Worm (Caenorhabditis elegans) whole organism, L4 larva: ENCODE data around the gene rpl-10.

Source experiments
- ama-1 ChIP-seq: fragments of 150-350 bp; optimal IDR thresholded peaks from 2 replicates; lab custom pipeline; 2014; ENCODE audit warnings: inconsistent platforms, mixed read lengths
- daf-12 ChIP-seq: fragments of 150-350 bp; optimal IDR thresholded peaks from 2 replicates; lab custom pipeline; 2014; ENCODE audit warnings: missing biosample characterization, missing genetic modification reagents, missing genetic modification characterization
- dmd-9 ChIP-seq: fragments of 200-800 bp; sonication (Bioruptor generic); IDR thresholded peaks from 2 replicates; pipeline ENCODE4 v1.3.6; 2022; ENCODE audit warnings: missing genetic modification reagents, missing genetic modification characterization, missing compliant biosample characterization
- dve-1 ChIP-seq: sonication (generic microtip); optimal IDR thresholded peaks from 2 replicates; lab custom pipeline; 2017; ENCODE audit warnings: antibody characterized with exemption, mild to moderate bottlenecking, missing genetic modification characterization, missing compliant biosample characterization; ENCODE audit not compliant: insufficient read depth
- fos-1 ChIP-seq: fragments of 150-350 bp; optimal IDR thresholded peaks from 2 replicates; lab custom pipeline; 2014; ENCODE audit warnings: missing biosample characterization, missing genetic modification characterization
- lin-13 ChIP-seq: fragments of 150-350 bp; optimal IDR thresholded peaks from 2 replicates; lab custom pipeline; 2014; ENCODE audit warnings: missing biosample characterization, missing genetic modification reagents, missing genetic modification characterization
- lin-38 ChIP-seq: fragments of 200-800 bp; sonication (Bioruptor generic); IDR thresholded peaks from 2 replicates; pipeline ENCODE4 v1.3.6; 2022; ENCODE audit warnings: missing genetic modification reagents, missing genetic modification characterization, missing compliant biosample characterization
- lsy-2 ChIP-seq, 2 experiments: fragments of 150-350 bp in 1 of 2; sonication (generic microtip) in 1 of 2; optimal IDR thresholded peaks; 2 replicates each; lab custom pipeline; 2014 to 2017; ENCODE audit warnings: missing biosample characterization in 2 of 2, missing genetic modification characterization in 2 of 2
- nhr-6 ChIP-seq: fragments of 150-350 bp; optimal IDR thresholded peaks from 2 replicates; lab custom pipeline; 2014; ENCODE audit warnings: missing biosample characterization, missing genetic modification characterization
- unc-39 ChIP-seq: sonication (generic microtip); optimal IDR thresholded peaks from 2 replicates; lab custom pipeline; 2017; ENCODE audit warnings: missing biosample characterization, missing genetic modification characterization
- zag-1 ChIP-seq: fragments of 150-350 bp; optimal IDR thresholded peaks from 2 replicates; lab custom pipeline; 2014; ENCODE audit warnings: missing biosample characterization, missing genetic modification characterization

DNA sequence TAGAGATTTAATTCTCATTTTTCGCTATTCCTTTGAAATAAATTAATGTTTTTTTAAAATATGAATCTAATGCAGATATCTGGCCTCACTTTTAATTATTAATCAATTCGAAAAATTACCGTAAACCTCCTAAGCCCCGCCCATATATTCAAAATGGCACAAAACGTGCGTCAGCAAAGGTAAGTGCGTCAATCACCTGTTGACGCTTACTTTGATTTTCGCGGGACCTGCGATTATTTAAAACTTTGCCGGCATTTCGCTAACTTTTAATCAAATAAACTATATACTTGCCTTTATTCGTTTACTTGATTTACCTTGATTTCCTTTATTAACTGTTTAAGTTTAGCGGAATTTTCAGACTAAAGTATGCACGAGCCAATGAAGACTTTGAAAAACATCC, 14.3 kb downstream of the rpl-10 start, which contains the start of gene pch-2:
- TF ChIP-seq lsy-2 (tag; optimal IDR thresholded peaks at IDR 0.05; lab: Kevin White, UChicago), result peak in 1 of 2 experiments; percentile 91
- TF ChIP-seq lin-13 (GFP tag; lab: Kevin White, UChicago), result no peak
- no peak for TF ChIP-seq dmd-9
- TF ChIP-seq daf-12 (tag; lab: Kevin White, UChicago), result no peak
- no peak for TF ChIP-seq ama-1 (lab: Kevin White, UChicago)
- TF ChIP-seq lin-38 (GFP tag; lab: Robert Waterston, UW), result no peak; the same call in 1 of the 2 replicates
- TF ChIP-seq fos-1 (tag; lab: Kevin White, UChicago), result no peak
- no peak for TF ChIP-seq zag-1 (tag; lab: Kevin White, UChicago)
- TF ChIP-seq unc-39 (tag; lab: Kevin White, UChicago), result no peak
- TF ChIP-seq dve-1, result peak; percentile 71
- peak; percentile 46 for TF ChIP-seq nhr-6 (tag; lab: Kevin White, UChicago)
